Fruit fly (Drosophila melanogaster) whole organism: Measurements from ENCODE around the gene GCC88.

Experiments used
- psq ChIP-seq: fragments of >200 bp; optimal IDR thresholded peaks from 2 replicates; lab custom pipeline; 2017
- usp ChIP-seq: fragments of >200 bp; optimal IDR thresholded peaks from 2 replicates; lab custom pipeline; 2017; ENCODE audit warnings: missing biosample characterization, missing genetic modification characterization, mixed read lengths

- TF ChIP-seq psq (lab: Kevin White, UChicago), result no peak
- TF ChIP-seq usp (GFP tag; lab: Kevin White, UChicago), result no peak
These were observed 5.2 kb downstream of the GCC88 start, which contains the start of gene scpr-C for dm6 chr3R:11225220-11225619.
